Fruit fly (Drosophila melanogaster): ENCODE measurements around the gene CG17803.

- TF ChIP-seq br (GFP tag; optimal IDR thresholded peaks at IDR 0.05) (no peak), psq (GFP tag; optimal IDR thresholded peaks at IDR 0.05) (no peak), h (GFP tag; optimal IDR thresholded peaks at IDR 0.05) (no peak), brk (GFP tag; optimal IDR thresholded peaks at IDR 0.05) (no peak), Abd-B (GFP tag; optimal IDR thresholded peaks at IDR 0.05) (no peak), Dfd (GFP tag; optimal IDR thresholded peaks at IDR 0.05) (no peak), CrebA (GFP tag; optimal IDR thresholded peaks at IDR 0.05; ENCODE audit: borderline replicate concordance) (no peak)
These were observed 6.3 kb downstream of the CG17803 start, which contains the start of gene pasi1 for dm6 chr3R:17795075-17795420.

Measured in whole organism, wandering third instar larva.